Worm (Caenorhabditis elegans) whole organism, L3 larva: ENCODE measurements around the gene hog-1.

Experiments used
- ZK546.5 ChIP-seq: sonication (generic microtip); optimal IDR thresholded peaks from 2 replicates; lab custom pipeline; 2017; ENCODE audit warnings: missing biosample characterization, missing genetic modification characterization
- ama-1 ChIP-seq: fragments of 150-350 bp; optimal IDR thresholded peaks from 2 replicates; lab custom pipeline; 2018
- egl-27 ChIP-seq: sonication (generic microtip); optimal IDR thresholded peaks from 4 replicates; lab custom pipeline; 2017; ENCODE audit warnings: missing biosample characterization, missing genetic modification reagents, missing genetic modification characterization
- elt-1 ChIP-seq: fragments of 150-350 bp; optimal IDR thresholded peaks from 2 replicates; lab custom pipeline; 2014; ENCODE audit warnings: missing biosample characterization, missing genetic modification characterization
- elt-3 ChIP-seq, 3 experiments: fragments of 150-350 bp in 1 of 3; sonication (generic microtip) in 2 of 3; optimal IDR thresholded peaks; 2 replicates in 2 of 3; 4 replicates in 1 of 3; lab custom pipeline; 2014 to 2017; ENCODE audit warnings: missing biosample characterization in 3 of 3, missing genetic modification characterization in 3 of 3
- hmg-11 ChIP-seq: sonication (generic microtip); optimal IDR thresholded peaks from 2 replicates; lab custom pipeline; 2016; ENCODE audit warnings: missing genetic modification characterization, missing compliant biosample characterization
- lin-39 ChIP-seq: fragments of 150-350 bp; optimal IDR thresholded peaks from 2 replicates; lab custom pipeline; 2018; ENCODE audit warnings: missing biosample characterization, missing genetic modification reagents, missing genetic modification characterization
- nhr-23 ChIP-seq: fragments of 150-350 bp; optimal IDR thresholded peaks from 2 replicates; lab custom pipeline; 2014; ENCODE audit warnings: missing biosample characterization, missing genetic modification reagents, missing genetic modification characterization
- pha-4 ChIP-seq: fragments of 150-350 bp; optimal IDR thresholded peaks from 2 replicates; lab custom pipeline; 2014; ENCODE audit warnings: missing biosample characterization, missing genetic modification reagents, missing genetic modification characterization
- pqm-1 ChIP-seq: fragments of 150-350 bp; optimal IDR thresholded peaks from 2 replicates; lab custom pipeline; 2017; ENCODE audit warnings: missing biosample characterization, missing genetic modification characterization, inconsistent platforms
- skn-1 ChIP-seq: fragments of 150-350 bp; optimal IDR thresholded peaks from 2 replicates; lab custom pipeline; 2014; ENCODE audit warnings: missing biosample characterization, missing genetic modification characterization
- snpc-4 ChIP-seq: fragments of 150-350 bp; optimal IDR thresholded peaks from 2 replicates; lab custom pipeline; 2014; ENCODE audit warnings: missing biosample characterization, missing genetic modification characterization
- tbx-2 ChIP-seq: sonication (generic microtip); optimal IDR thresholded peaks from 2 replicates; lab custom pipeline; 2016; ENCODE audit warnings: mild to moderate bottlenecking, missing genetic modification characterization, missing compliant biosample characterization
- ztf-11 ChIP-seq: fragments of 150-350 bp; optimal IDR thresholded peaks from 2 replicates; lab custom pipeline; 2014; ENCODE audit warnings: missing biosample characterization, missing genetic modification characterization

ce11 chrX:5836527-5836926, 17.5 kb downstream of the hog-1 start:
- TF ChIP-seq egl-27 (tag; lab: Kevin White, UChicago) = no peak
- no peak for TF ChIP-seq skn-1 (tag; lab: Kevin White, UChicago)
- TF ChIP-seq hmg-11 (tag; lab: Kevin White, UChicago) = no peak
- no peak for TF ChIP-seq elt-1 (tag; lab: Kevin White, UChicago)
- no peak for TF ChIP-seq pqm-1 (tag; lab: Kevin White, UChicago)
- no peak for TF ChIP-seq ama-1 (lab: Kevin White, UChicago)
- TF ChIP-seq ztf-11 = no peak
- no peak for TF ChIP-seq pha-4
- no peak for TF ChIP-seq lin-39 (tag; lab: Kevin White, UChicago)
- TF ChIP-seq ZK546.5 (tag; lab: Kevin White, UChicago) = no peak
- TF ChIP-seq nhr-23 = no peak
- no peak for TF ChIP-seq elt-3 (tag; optimal IDR thresholded peaks at IDR 0.05; lab: Kevin White, UChicago)
- TF ChIP-seq snpc-4 (tag; lab: Kevin White, UChicago) = no peak
- no peak for TF ChIP-seq tbx-2 (tag; lab: Kevin White, UChicago)
